Worm (Caenorhabditis elegans): ENCODE results near the gene T01B7.13.

T01B7.13 gene

ce11 chrII:8704413-8704874 lies 10.8 kb upstream of the T01B7.13 start, which contains the start of gene prx-5:
TSS of gene prx-5 (plus strand) at chrII:8704824.
- TF ChIP-seq W03F9.2 (tag; optimal IDR thresholded peaks at IDR 0.05) (no peak), dao-5 (tag; optimal IDR thresholded peaks at IDR 0.05) (no peak), him-1 (tag; optimal IDR thresholded peaks at IDR 0.05) (no peak)

- TF ChIP-seq dao-5 (tag; optimal IDR thresholded peaks at IDR 0.05) (no peak), W03F9.2 (tag; optimal IDR thresholded peaks at IDR 0.05) (no peak), him-1 (tag; optimal IDR thresholded peaks at IDR 0.05) (no peak)
Observed at ce11 chrII:8707024-8707423, 8.2 kb upstream of the T01B7.13 start, which contains the start of gene cup-16. TSS of gene cup-16 (plus strand) at chrII:8707155.

- TF ChIP-seq dao-5 (tag; optimal IDR thresholded peaks at IDR 0.05), result no peak
- no peak for TF ChIP-seq him-1 (tag; optimal IDR thresholded peaks at IDR 0.05)
- no peak for TF ChIP-seq W03F9.2 (tag; optimal IDR thresholded peaks at IDR 0.05)
Observed at ce11 chrII:8710317-8710716, 4.9 kb upstream of the T01B7.13 start, which contains the start of gene srg-15. TSS of gene srg-15 (minus strand) at chrII:8710417.

ce11 chrII:8716231-8716878 lies 1.2 kb downstream of the T01B7.13 start, which contains the start of the genes cyn-11 and T01B7.5:
TSS of gene cyn-11 (minus strand) at chrII:8716281.
TSS of gene T01B7.5 (plus strand) at chrII:8716828.
- TF ChIP-seq him-1 (tag; optimal IDR thresholded peaks at IDR 0.05) (no peak), W03F9.2 (tag; optimal IDR thresholded peaks at IDR 0.05) (peak; percentile 39)

ce11 chrII:8717579-8717978 lies 2.4 kb downstream of the T01B7.13 start:
- TF ChIP-seq dao-5 (tag; optimal IDR thresholded peaks at IDR 0.05) (no peak), him-1 (tag; optimal IDR thresholded peaks at IDR 0.05) (no peak), W03F9.2 (tag; optimal IDR thresholded peaks at IDR 0.05) (no peak)

ce11 chrII:8721955-8722524 lies 6.8 kb downstream of the T01B7.13 start, which contains the start of gene trcs-2:
TSS of gene trcs-2 (plus strand) at chrII:8722474.
- no peak for TF ChIP-seq dao-5 (tag; optimal IDR thresholded peaks at IDR 0.05)
- TF ChIP-seq W03F9.2 (tag; optimal IDR thresholded peaks at IDR 0.05), result no peak
- no peak for TF ChIP-seq him-1 (tag; optimal IDR thresholded peaks at IDR 0.05)

ce11 chrII:8726700-8727099 lies 11.5 kb downstream of the T01B7.13 start, which contains the start of gene T01B7.9:
TSS of gene T01B7.9 (minus strand) at chrII:8726800.
- TF ChIP-seq him-1 (tag; optimal IDR thresholded peaks at IDR 0.05), result no peak
- no peak for TF ChIP-seq dao-5 (tag; optimal IDR thresholded peaks at IDR 0.05)
- TF ChIP-seq W03F9.2 (tag; optimal IDR thresholded peaks at IDR 0.05), result no peak

- no peak for TF ChIP-seq dao-5 (tag; optimal IDR thresholded peaks at IDR 0.05)
- TF ChIP-seq him-1 (tag; optimal IDR thresholded peaks at IDR 0.05), result no peak
- no peak for TF ChIP-seq W03F9.2 (tag; optimal IDR thresholded peaks at IDR 0.05)
Observed at ce11 chrII:8730281-8730680, 15.1 kb downstream of the T01B7.13 start.

ce11 chrII:8730960-8731693 lies 15.9 kb downstream of the T01B7.13 start:
- TF ChIP-seq W03F9.2 (tag; optimal IDR thresholded peaks at IDR 0.05) (no peak), him-1 (tag; optimal IDR thresholded peaks at IDR 0.05) (no peak), dao-5 (tag; optimal IDR thresholded peaks at IDR 0.05) (no peak)

ce11 chrII:8731736-8732229 lies 16.6 kb downstream of the T01B7.13 start:
- TF ChIP-seq him-1 (tag; optimal IDR thresholded peaks at IDR 0.05) (no peak), dao-5 (tag; optimal IDR thresholded peaks at IDR 0.05) (no peak), W03F9.2 (tag; optimal IDR thresholded peaks at IDR 0.05) (no peak)

- TF ChIP-seq W03F9.2 (tag; optimal IDR thresholded peaks at IDR 0.05), result no peak
- TF ChIP-seq dao-5 (tag; optimal IDR thresholded peaks at IDR 0.05), result no peak
- TF ChIP-seq him-1 (tag; optimal IDR thresholded peaks at IDR 0.05), result no peak
Observed at ce11 chrII:8732339-8733100, 17.3 kb downstream of the T01B7.13 start, which contains the start of gene rol-6. TSS of gene rol-6 (plus strand) at chrII:8733050.

- TF ChIP-seq him-1 (tag; optimal IDR thresholded peaks at IDR 0.05) (no peak), W03F9.2 (tag; optimal IDR thresholded peaks at IDR 0.05) (no peak), dao-5 (tag; optimal IDR thresholded peaks at IDR 0.05) (no peak)
Observed at ce11 chrII:8733627-8734026, 18.4 kb downstream of the T01B7.13 start.

- no peak for TF ChIP-seq dao-5 (tag; optimal IDR thresholded peaks at IDR 0.05)
- no peak for TF ChIP-seq him-1 (tag; optimal IDR thresholded peaks at IDR 0.05)
- TF ChIP-seq W03F9.2 (tag; optimal IDR thresholded peaks at IDR 0.05), result no peak
Observed at ce11 chrII:8737456-8737855, 22.3 kb downstream of the T01B7.13 start, which contains the start of gene idpb-4. TSS of gene idpb-4 (minus strand) at chrII:8737556.
